Fruit fly (Drosophila melanogaster) whole organism: ENCODE measurements around the gene emc.

ENCODE experiments used
- CG8478 ChIP-seq: fragments of >200 bp; optimal IDR thresholded peaks from 2 replicates; lab custom pipeline; 2018; ENCODE audit warnings: inconsistent platforms
- Dll ChIP-seq: fragments of >200 bp; optimal IDR thresholded peaks from 2 replicates; lab custom pipeline; 2017
- EcR ChIP-seq, 2 experiments: fragments of >200 bp; optimal IDR thresholded peaks; 2 replicates each; lab custom pipeline; 2017; ENCODE audit warnings: missing biosample characterization in 2 of 2, missing genetic modification characterization in 2 of 2, missing genetic modification reagents in 2 of 2
- pan ChIP-seq: fragments of >200 bp; optimal IDR thresholded peaks from 2 replicates; lab custom pipeline; 2017
- psq ChIP-seq: fragments of >200 bp; optimal IDR thresholded peaks from 2 replicates; lab custom pipeline; 2017
- usp ChIP-seq: fragments of >200 bp; optimal IDR thresholded peaks from 2 replicates; lab custom pipeline; 2017; ENCODE audit warnings: missing biosample characterization, missing genetic modification characterization, mixed read lengths

The emc gene

DNA sequence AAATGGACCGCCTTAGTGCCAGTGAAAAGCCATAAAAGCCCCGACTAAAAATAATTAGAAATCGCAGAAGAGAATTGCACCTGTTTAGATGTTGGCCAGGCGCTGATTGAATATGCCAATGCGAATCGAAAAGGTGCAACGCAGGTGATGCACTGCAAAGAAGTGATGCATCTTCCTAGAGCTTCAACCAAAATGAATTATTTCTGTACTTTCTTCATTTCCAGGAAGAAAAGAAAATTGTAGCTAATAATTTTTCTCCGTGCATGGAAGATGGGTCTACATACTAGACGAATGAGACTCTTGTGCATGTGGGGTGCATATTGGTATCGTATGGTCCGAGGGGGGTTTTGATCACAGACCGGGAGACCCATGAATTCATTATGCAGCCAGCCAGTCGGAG lies 39.8 kb downstream of the emc start:
- TF ChIP-seq Dll (no peak), usp (GFP tag; lab: Kevin White, UChicago) (no peak)

DNA sequence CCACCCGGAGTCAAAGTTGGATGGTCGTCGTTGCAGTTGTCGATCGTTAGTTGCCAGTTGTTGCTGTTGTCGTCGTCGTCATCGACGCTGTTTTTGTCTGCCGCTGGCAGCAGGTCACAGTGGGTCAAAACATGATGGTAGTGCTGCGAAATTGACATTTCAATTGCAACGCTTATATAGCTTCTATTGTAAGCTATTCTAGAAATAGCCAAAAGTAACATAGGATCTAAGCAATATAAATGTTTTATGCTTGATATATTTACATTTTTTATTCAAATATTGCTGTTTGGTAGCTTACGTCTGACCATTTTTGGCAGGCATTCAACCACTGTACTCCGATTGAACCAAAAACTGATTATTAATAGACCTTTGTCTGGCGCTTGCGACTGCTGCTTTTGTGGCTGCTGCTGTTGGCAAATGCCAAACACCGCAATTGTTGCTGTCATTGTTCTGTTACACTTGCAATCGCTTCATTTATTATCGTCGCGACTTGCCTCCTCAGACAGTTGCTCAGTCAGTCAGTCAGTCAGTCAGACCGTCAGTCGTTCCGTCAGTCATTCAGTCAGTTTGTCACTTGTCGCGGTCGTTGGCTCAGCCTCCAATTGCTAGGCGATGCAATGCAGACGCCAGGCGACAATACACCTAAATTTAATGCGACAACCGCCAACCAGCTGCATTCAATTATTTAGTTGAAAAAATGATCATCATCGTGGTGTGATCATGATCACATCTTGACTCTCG lies 42.2 kb downstream of the emc start:
- TF ChIP-seq pan (lab: Kevin White, UChicago) (no peak), EcR (GFP tag; optimal IDR thresholded peaks at IDR 0.05; lab: Kevin White, UChicago) (no peak), usp (GFP tag; lab: Kevin White, UChicago) (no peak), Dll (no peak), CG8478 (lab: Kevin White, UChicago) (no peak), psq (lab: Kevin White, UChicago) (no peak)

dm6 chr3L:793733-794320 lies 44.6 kb downstream of the emc start:
- TF ChIP-seq psq (lab: Kevin White, UChicago) (no peak), CG8478 (lab: Kevin White, UChicago) (no peak), Dll (no peak), pan (lab: Kevin White, UChicago) (no peak), usp (GFP tag; lab: Kevin White, UChicago) (no peak), EcR (GFP tag; optimal IDR thresholded peaks at IDR 0.05; lab: Kevin White, UChicago) (no peak)

DNA sequence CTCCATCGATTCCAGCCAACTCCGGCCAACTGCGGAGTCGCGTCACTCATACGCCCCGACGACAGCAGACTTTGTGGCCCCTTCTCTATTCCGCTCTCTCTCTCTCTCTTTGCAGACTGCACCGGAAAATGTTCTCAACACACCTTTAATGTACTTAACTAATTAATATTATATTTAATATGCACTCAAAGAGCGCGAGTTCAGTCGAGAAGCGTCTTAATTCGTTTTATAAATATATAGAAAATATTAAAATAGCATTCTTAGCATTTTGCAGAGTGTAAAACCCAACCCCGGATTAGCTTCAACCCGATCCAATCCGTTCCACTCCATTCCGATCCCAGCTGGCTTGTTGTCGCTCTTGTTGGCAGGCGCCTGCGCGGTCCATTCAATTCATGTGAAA lies 45.3 kb downstream of the emc start:
- TF ChIP-seq usp (GFP tag; lab: Kevin White, UChicago) (no peak), pan (lab: Kevin White, UChicago) (no peak), EcR (GFP tag; optimal IDR thresholded peaks at IDR 0.05; lab: Kevin White, UChicago) (no peak), psq (lab: Kevin White, UChicago) (no peak), Dll (no peak), CG8478 (lab: Kevin White, UChicago) (no peak)

dm6 chr3L:795001-795400 lies 45.8 kb downstream of the emc start:
- TF ChIP-seq pan (lab: Kevin White, UChicago) (no peak), usp (GFP tag; lab: Kevin White, UChicago) (no peak), CG8478 (lab: Kevin White, UChicago) (no peak), EcR (GFP tag; optimal IDR thresholded peaks at IDR 0.05; lab: Kevin White, UChicago) (no peak), psq (lab: Kevin White, UChicago) (no peak), Dll (no peak)

dm6 chr3L:796926-797802 lies 48.0 kb downstream of the emc start:
- TF ChIP-seq Dll, result no peak
- TF ChIP-seq EcR (GFP tag; optimal IDR thresholded peaks at IDR 0.05; lab: Kevin White, UChicago), result no peak
- no peak for TF ChIP-seq CG8478 (lab: Kevin White, UChicago)
- no peak for TF ChIP-seq pan (lab: Kevin White, UChicago)
- no peak for TF ChIP-seq psq (lab: Kevin White, UChicago)
- no peak for TF ChIP-seq usp (GFP tag; lab: Kevin White, UChicago)

dm6 chr3L:799837-800513 lies 50.8 kb downstream of the emc start:
- no peak for TF ChIP-seq EcR (GFP tag; optimal IDR thresholded peaks at IDR 0.05; lab: Kevin White, UChicago)
- no peak for TF ChIP-seq usp (GFP tag; lab: Kevin White, UChicago)
- no peak for TF ChIP-seq Dll
- no peak for TF ChIP-seq psq (lab: Kevin White, UChicago)
- TF ChIP-seq CG8478 (lab: Kevin White, UChicago), result no peak
- TF ChIP-seq pan (lab: Kevin White, UChicago), result no peak

dm6 chr3L:801860-802462 lies 52.8 kb downstream of the emc start:
- TF ChIP-seq pan (lab: Kevin White, UChicago) (no peak), usp (GFP tag; lab: Kevin White, UChicago) (no peak), Dll (peak; percentile 68)

DNA sequence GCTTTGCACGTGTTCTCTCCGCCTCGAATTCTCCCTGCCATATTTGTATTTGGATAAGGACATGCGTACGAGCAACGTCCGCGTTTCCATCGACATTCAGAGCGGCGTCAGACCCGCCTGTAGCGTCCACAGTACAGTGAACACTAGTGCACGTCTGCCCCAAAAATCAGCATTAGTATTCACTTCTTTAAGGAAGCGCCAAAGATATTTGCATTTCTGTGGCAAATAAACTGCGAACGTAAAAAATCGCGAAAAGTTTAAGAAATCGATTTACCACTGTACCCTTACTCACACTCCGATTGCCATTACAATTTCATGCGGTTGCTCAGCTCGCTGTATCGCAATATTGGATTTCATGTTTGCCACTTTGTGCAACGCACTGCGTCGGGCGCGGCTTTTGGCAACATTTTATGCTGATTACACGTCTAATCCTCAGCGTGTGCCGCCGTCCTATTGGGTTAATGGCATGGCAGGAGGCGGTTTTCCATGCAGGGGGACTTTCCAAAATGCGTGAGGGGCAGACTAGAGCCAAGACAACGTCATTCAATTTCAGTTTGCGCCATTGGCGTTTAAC lies 53.6 kb downstream of the emc start:
- TF ChIP-seq EcR (GFP tag; optimal IDR thresholded peaks at IDR 0.05; lab: Kevin White, UChicago) (no peak), Dll (no peak), pan (lab: Kevin White, UChicago) (no peak), psq (lab: Kevin White, UChicago) (no peak), usp (GFP tag; lab: Kevin White, UChicago) (no peak), CG8478 (lab: Kevin White, UChicago) (no peak)
